Fruit fly (Drosophila melanogaster) whole organism, prepupa: ENCODE results near the gene Golgin104.

Experiments
- CG10669 ChIP-seq: fragments of 200-800 bp; sonication (Bioruptor generic); optimal IDR thresholded peaks from 3 replicates; lab custom pipeline; 2018; ENCODE audit warnings: missing biosample characterization, mild to moderate bottlenecking, missing genetic modification characterization, moderate library complexity
- CG31627 ChIP-seq: fragments of 200-800 bp; sonication (Bioruptor generic); optimal IDR thresholded peaks from 3 replicates; lab custom pipeline; 2016; ENCODE audit warnings: missing biosample characterization, missing genetic modification characterization

DNA sequence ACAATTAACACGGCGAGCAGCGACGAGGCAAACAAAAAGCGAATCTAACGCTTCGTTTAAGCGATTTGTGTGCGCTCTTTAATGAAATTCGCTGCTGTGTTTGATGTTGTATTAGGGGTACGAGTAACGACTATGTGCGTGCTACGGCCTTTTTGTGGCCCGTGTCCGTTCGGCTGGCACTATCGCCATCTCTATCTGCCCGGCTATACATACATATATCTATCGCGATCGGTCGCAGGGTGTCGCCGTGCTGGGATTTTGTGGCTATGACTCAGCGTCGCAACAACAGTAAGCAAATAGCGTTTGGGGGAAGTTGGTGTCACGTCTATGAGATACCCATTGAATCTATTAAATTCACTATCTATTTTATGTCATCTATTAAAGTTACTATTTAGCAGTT is 41.9 kb upstream of the Golgin104 start:
- TF ChIP-seq CG31627 (GFP tag; lab: Kevin White, UChicago) = no peak
- no peak for TF ChIP-seq CG10669 (GFP tag; lab: Kevin White, UChicago)
